Worm (Caenorhabditis elegans) whole organism, L2 larva: ENCODE results near the gene F53F1.3.

ENCODE experiments used
- C34F6.9 ChIP-seq: fragments of 150-350 bp; optimal IDR thresholded peaks from 2 replicates; lab custom pipeline; 2014; ENCODE audit warnings: missing biosample characterization, missing genetic modification characterization
- F13H6.1 ChIP-seq: sonication (generic microtip); optimal IDR thresholded peaks from 2 replicates; lab custom pipeline; 2016; ENCODE audit warnings: missing genetic modification characterization, missing compliant biosample characterization
- Y55F3AM.14 ChIP-seq: fragments of 200-800 bp; sonication (Bioruptor generic); optimal IDR thresholded peaks from 2 replicates; lab custom pipeline; 2018; ENCODE audit warnings: mild to moderate bottlenecking, missing genetic modification characterization, missing compliant biosample characterization
- aly-2 ChIP-seq: fragments of 150-350 bp; optimal IDR thresholded peaks from 2 replicates; lab custom pipeline; 2014; ENCODE audit warnings: missing biosample characterization, missing genetic modification characterization
- ama-1 ChIP-seq: fragments of 150-350 bp; optimal IDR thresholded peaks from 2 replicates; lab custom pipeline; 2018; ENCODE audit warnings: inconsistent platforms
- blmp-1 ChIP-seq: sonication (generic microtip); optimal IDR thresholded peaks from 2 replicates; lab custom pipeline; 2017; ENCODE audit warnings: missing genetic modification characterization, mild to moderate bottlenecking, missing compliant biosample characterization, antibody characterized with exemption, moderate library complexity; ENCODE audit not compliant: insufficient read depth
- ceh-82 ChIP-seq: fragments of 150-350 bp; optimal IDR thresholded peaks from 2 replicates; lab custom pipeline; 2014; ENCODE audit warnings: missing biosample characterization, missing genetic modification characterization
- crh-2 ChIP-seq: sonication (generic microtip); optimal IDR thresholded peaks from 2 replicates; lab custom pipeline; 2017; ENCODE audit warnings: missing biosample characterization, missing genetic modification characterization
- dmd-4 ChIP-seq: sonication (generic microtip); optimal IDR thresholded peaks from 2 replicates; lab custom pipeline; 2017; ENCODE audit warnings: missing biosample characterization, missing genetic modification characterization
- egl-27 ChIP-seq: sonication (generic microtip); optimal IDR thresholded peaks from 3 replicates; lab custom pipeline; 2017; ENCODE audit warnings: missing biosample characterization, missing genetic modification reagents, missing genetic modification characterization
- elt-1 ChIP-seq: fragments of 150-350 bp; optimal IDR thresholded peaks from 2 replicates; lab custom pipeline; 2014; ENCODE audit warnings: missing biosample characterization, missing genetic modification characterization
- gmeb-1 ChIP-seq: fragments of 150-350 bp; optimal IDR thresholded peaks from 2 replicates; lab custom pipeline; 2014; ENCODE audit warnings: missing biosample characterization, missing genetic modification characterization
- lin-11 ChIP-seq: fragments of 150-350 bp; sonication (generic microtip); optimal IDR thresholded peaks from 2 replicates; lab custom pipeline; 2014; ENCODE audit warnings: missing biosample characterization, missing genetic modification characterization, inconsistent platforms, mixed read lengths
- lin-39 ChIP-seq: fragments of 150-350 bp; optimal IDR thresholded peaks from 2 replicates; lab custom pipeline; 2014; ENCODE audit warnings: missing biosample characterization, missing genetic modification reagents, missing genetic modification characterization
- lsy-2 ChIP-seq, 2 experiments: fragments of 150-350 bp in 1 of 2; sonication (generic microtip) in 1 of 2; optimal IDR thresholded peaks; 2 replicates each; lab custom pipeline; 2014 to 2017; ENCODE audit warnings: missing biosample characterization in 2 of 2, missing genetic modification characterization in 2 of 2
- mbf-1 ChIP-seq: sonication (generic microtip); optimal IDR thresholded peaks from 2 replicates; lab custom pipeline; 2017; ENCODE audit warnings: missing biosample characterization, missing genetic modification characterization
- mdl-1 ChIP-seq, 2 experiments: fragments of 150-350 bp in 1 of 2; sonication (generic microtip) in 1 of 2; optimal IDR thresholded peaks; 2 replicates each; lab custom pipeline; 2017; ENCODE audit warnings: missing biosample characterization in 2 of 2, missing genetic modification characterization in 2 of 2
- nhr-11 ChIP-seq: fragments of 150-350 bp; optimal IDR thresholded peaks from 2 replicates; lab custom pipeline; 2014; ENCODE audit warnings: missing biosample characterization, missing genetic modification characterization
- nhr-129 ChIP-seq: fragments of 150-350 bp; optimal IDR thresholded peaks from 2 replicates; lab custom pipeline; 2014; ENCODE audit warnings: missing biosample characterization, missing genetic modification characterization
- nhr-21 ChIP-seq: fragments of 150-350 bp; optimal IDR thresholded peaks from 2 replicates; lab custom pipeline; 2014; ENCODE audit warnings: missing biosample characterization, missing genetic modification characterization
- nhr-23 ChIP-seq: fragments of 150-350 bp; optimal IDR thresholded peaks from 2 replicates; lab custom pipeline; 2014; ENCODE audit warnings: missing biosample characterization, missing genetic modification reagents, missing genetic modification characterization
- nhr-25 ChIP-seq: fragments of 150-350 bp; sonication (generic microtip); optimal IDR thresholded peaks from 3 replicates; lab custom pipeline; 2014; ENCODE audit warnings: missing biosample characterization, missing genetic modification characterization
- nhr-6 ChIP-seq: fragments of 150-350 bp; optimal IDR thresholded peaks from 2 replicates; lab custom pipeline; 2014; ENCODE audit warnings: missing biosample characterization, missing genetic modification characterization
- peb-1 ChIP-seq: fragments of 150-350 bp; optimal IDR thresholded peaks from 2 replicates; lab custom pipeline; 2014; ENCODE audit warnings: missing biosample characterization, missing genetic modification characterization
- sem-4 ChIP-seq: fragments of 150-350 bp; optimal IDR thresholded peaks from 2 replicates; lab custom pipeline; 2014; ENCODE audit warnings: missing biosample characterization, missing genetic modification reagents, missing genetic modification characterization
- skn-1 ChIP-seq: sonication (generic microtip); optimal IDR thresholded peaks from 2 replicates; lab custom pipeline; 2017; ENCODE audit warnings: missing biosample characterization, missing genetic modification characterization
- sma-9 ChIP-seq, 2 experiments: fragments of 150-350 bp in 1 of 2; sonication (generic microtip) in 1 of 2; optimal IDR thresholded peaks; 2 replicates each; lab custom pipeline; 2014 to 2016; ENCODE audit warnings: missing genetic modification characterization in 2 of 2, mild to moderate bottlenecking in 1 of 2, missing biosample characterization in 1 of 2, missing compliant biosample characterization in 1 of 2, missing genetic modification reagents in 1 of 2, moderate library complexity in 1 of 2
- unc-39 ChIP-seq: fragments of 150-350 bp; optimal IDR thresholded peaks from 2 replicates; lab custom pipeline; 2014; ENCODE audit warnings: missing biosample characterization, missing genetic modification characterization
- unc-55 ChIP-seq: fragments of 150-350 bp; sonication (generic microtip); optimal IDR thresholded peaks from 3 replicates; lab custom pipeline; 2014; ENCODE audit warnings: missing biosample characterization, missing genetic modification reagents, missing genetic modification characterization
- unc-62 ChIP-seq: fragments of 150-350 bp; optimal IDR thresholded peaks from 2 replicates; lab custom pipeline; 2014; ENCODE audit warnings: missing biosample characterization, missing genetic modification reagents, missing genetic modification characterization
- zag-1 ChIP-seq: fragments of 150-350 bp; optimal IDR thresholded peaks from 2 replicates; lab custom pipeline; 2014; ENCODE audit warnings: missing biosample characterization, missing genetic modification characterization
- ztf-1 ChIP-seq: fragments of 200-800 bp; sonication (Bioruptor generic); conservative IDR thresholded peaks from 2 replicates; pipeline ENCODE4 v1.3.6; 2022; ENCODE audit warnings: missing genetic modification characterization, missing compliant biosample characterization
- ztf-4 ChIP-seq: fragments of 150-350 bp; optimal IDR thresholded peaks from 2 replicates; lab custom pipeline; 2014; ENCODE audit warnings: missing biosample characterization, missing genetic modification characterization

F53F1.3 gene

DNA sequence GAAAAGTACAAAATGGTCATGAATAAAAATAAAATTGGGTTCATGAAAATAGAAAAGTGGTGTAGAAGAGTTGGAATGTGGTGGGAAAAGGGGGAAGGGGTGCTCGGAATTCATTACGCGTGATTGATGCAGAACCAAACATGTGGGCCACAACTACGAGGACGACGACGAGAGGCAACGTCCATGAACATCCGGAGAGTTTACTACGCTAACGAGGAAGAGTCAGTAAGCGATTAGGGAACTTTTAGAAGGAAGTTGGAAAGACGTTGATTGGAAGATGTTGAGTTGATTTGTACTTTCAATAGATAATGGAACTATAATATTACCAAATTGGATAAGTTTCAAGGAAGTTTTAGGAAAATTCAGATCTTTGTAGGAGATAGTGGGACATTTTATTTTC, 6.4 kb upstream of the F53F1.3 start:
- no peak for TF ChIP-seq ceh-82
- TF ChIP-seq nhr-25 (tag; lab: Kevin White, UChicago), result no peak
- TF ChIP-seq lin-11 (tag; lab: Kevin White, UChicago), result no peak

DNA sequence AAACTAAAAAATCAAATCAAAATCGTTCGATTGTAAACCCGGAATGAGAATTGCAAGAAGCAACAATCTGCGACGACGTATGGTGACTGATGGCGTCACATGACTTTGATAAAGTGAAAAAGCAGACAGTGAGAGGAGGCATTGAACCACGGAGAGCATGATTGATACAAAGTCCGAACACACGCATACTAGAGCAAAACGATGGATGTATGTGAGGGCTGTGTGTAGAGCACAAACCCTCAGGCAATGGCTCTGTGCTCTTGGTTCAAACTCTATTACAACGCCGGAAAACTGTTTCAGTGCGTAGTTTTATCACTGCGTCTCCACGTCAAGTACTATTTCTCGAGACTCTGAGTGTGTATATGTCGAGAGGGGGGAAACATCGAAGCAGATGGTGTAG, 5.5 kb upstream of the F53F1.3 start:
- TF ChIP-seq peb-1 (tag; lab: Kevin White, UChicago) (no peak), nhr-11 (tag; lab: Kevin White, UChicago) (no peak), zag-1 (tag; lab: Kevin White, UChicago) (no peak), lsy-2 (tag; optimal IDR thresholded peaks at IDR 0.05; lab: Kevin White, UChicago) (peak in 1 of 2 experiments; percentile 18), unc-55 (GFP tag; lab: Kevin White, UChicago) (peak; percentile 4), nhr-21 (tag; lab: Kevin White, UChicago) (no peak), skn-1 (tag; lab: Kevin White, UChicago) (no peak), aly-2 (tag; lab: Kevin White, UChicago) (no peak), C34F6.9 (tag; lab: Kevin White, UChicago) (peak; percentile 31), lin-39 (tag; lab: Kevin White, UChicago) (peak; percentile 72), egl-27 (no peak), nhr-6 (tag; lab: Kevin White, UChicago) (no peak), sma-9 (GFP tag; optimal IDR thresholded peaks at IDR 0.05; lab: Kevin White, UChicago) (peak; percentile 42), sma-9 (tag; optimal IDR thresholded peaks at IDR 0.05; lab: Kevin White, UChicago) (no peak), mbf-1 (no peak), ztf-4 (tag; lab: Kevin White, UChicago) (no peak), nhr-129 (tag; lab: Kevin White, UChicago) (peak; percentile 80), F13H6.1 (tag; lab: Kevin White, UChicago) (peak; percentile 3), Y55F3AM.14 (GFP tag; lab: Kevin White, UChicago) (no peak)

DNA sequence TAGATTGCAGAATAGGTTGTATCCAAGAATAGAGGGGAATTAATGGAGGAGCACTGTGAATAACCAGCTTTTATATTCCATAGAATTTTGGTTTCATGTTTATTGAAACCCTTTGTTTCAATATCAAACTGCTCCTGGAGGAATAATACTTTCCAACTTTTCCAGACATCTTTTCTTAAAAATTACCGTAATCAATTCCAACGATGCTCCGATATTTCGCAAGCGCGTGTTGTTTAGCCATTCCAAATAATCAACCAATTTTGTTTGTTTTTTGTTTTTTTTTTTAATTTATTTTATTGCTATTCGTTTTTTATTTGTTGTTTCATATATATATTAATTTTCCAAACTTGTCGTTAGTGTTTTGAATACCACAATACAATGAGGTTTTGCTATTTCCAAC, 2.0 kb upstream of the F53F1.3 start, which contains the start of gene cutl-1:
TSS of gene cutl-1 (minus strand) at position 83 of the 400 bp plus-strand sequence.
- TF ChIP-seq crh-2 (tag; lab: Kevin White, UChicago), result no peak
- peak in 1 of 2 experiments; percentile 32 for TF ChIP-seq lsy-2 (tag; optimal IDR thresholded peaks at IDR 0.05; lab: Kevin White, UChicago)

DNA sequence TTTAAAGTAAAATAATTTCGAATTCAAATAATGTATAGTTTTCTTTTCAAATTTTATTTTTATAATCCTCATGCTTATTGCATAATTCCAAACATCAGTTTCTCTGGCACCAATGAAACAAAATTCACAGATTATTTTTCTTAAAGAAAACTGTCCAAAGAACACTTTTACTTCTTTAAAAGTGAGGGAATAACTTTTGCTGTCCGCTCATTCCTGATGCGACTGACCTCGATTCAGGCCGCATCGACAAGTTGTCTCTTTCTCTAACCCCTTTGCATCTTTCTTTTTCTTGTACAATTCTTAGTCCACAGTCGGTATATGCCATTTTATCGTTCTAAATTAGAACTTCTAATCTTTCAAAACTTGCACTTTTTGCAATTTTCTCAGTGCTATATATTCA, 1.5 kb upstream of the F53F1.3 start, which contains the start of gene F53F1.2:
TSS of gene F53F1.2 (plus strand) at position 306 of the 400 bp plus-strand sequence.
- TF ChIP-seq blmp-1 (tag; lab: Kevin White, UChicago) (peak; percentile 80), C34F6.9 (tag; lab: Kevin White, UChicago) (no peak)

DNA sequence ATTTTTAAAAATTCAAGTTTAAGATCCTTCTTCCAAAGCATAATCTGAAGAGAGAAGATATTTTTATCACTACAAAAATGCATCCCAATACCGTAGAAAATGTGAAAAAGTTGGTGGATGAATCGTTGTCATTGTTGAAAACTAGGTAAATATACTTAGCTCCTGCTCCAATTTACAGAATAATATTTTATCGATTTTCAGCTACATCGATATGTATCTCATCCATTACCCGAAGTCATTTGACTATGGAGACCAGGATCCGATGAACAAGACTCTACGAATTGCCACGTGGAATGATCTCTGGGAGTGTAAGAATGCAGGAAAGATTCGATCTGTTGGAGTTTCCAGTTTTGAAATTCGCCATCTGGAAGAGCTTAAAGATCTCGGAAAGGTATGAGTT, 398 bp downstream of the F53F1.3 start:
- no peak for TF ChIP-seq gmeb-1 (tag; lab: Kevin White, UChicago)
- TF ChIP-seq C34F6.9 (tag; lab: Kevin White, UChicago), result no peak
- TF ChIP-seq ztf-1 (GFP tag; lab: Robert Waterston, UW), result no peak
- TF ChIP-seq sem-4 (tag; lab: Kevin White, UChicago), result no peak
- no peak for TF ChIP-seq ama-1 (lab: Kevin White, UChicago)
- no peak for TF ChIP-seq sma-9 (GFP tag; optimal IDR thresholded peaks at IDR 0.05; lab: Kevin White, UChicago)
- TF ChIP-seq sma-9 (tag; optimal IDR thresholded peaks at IDR 0.05; lab: Kevin White, UChicago), result no peak
- no peak for TF ChIP-seq elt-1 (tag; lab: Kevin White, UChicago)
- no peak for TF ChIP-seq F13H6.1 (tag; lab: Kevin White, UChicago)
- TF ChIP-seq mdl-1 (tag; optimal IDR thresholded peaks at IDR 0.05; lab: Kevin White, UChicago), result no peak
- TF ChIP-seq nhr-23 (tag; lab: Kevin White, UChicago), result no peak
- TF ChIP-seq Y55F3AM.14 (GFP tag; lab: Kevin White, UChicago), result no peak
- no peak for TF ChIP-seq egl-27
- TF ChIP-seq unc-62 (GFP tag; lab: Kevin White, UChicago), result no peak
- no peak for TF ChIP-seq dmd-4 (tag; lab: Kevin White, UChicago)
- TF ChIP-seq nhr-129 (tag; lab: Kevin White, UChicago), result no peak
- no peak for TF ChIP-seq nhr-11 (tag; lab: Kevin White, UChicago)
- TF ChIP-seq unc-39 (tag; lab: Kevin White, UChicago), result no peak
- TF ChIP-seq crh-2 (tag; lab: Kevin White, UChicago), result no peak
